Worm (Caenorhabditis elegans): Measurements from ENCODE around the gene ttr-53.

- TF ChIP-seq flt-1 (GFP tag; IDR thresholded peaks at IDR 0.05) (no peak), med-1 (GFP tag; optimal IDR thresholded peaks at IDR 0.05; ENCODE audit: insufficient read depth) (no peak), ref-1 (GFP tag; conservative IDR thresholded peaks at IDR 0.05) (no peak), T22C8.4 (GFP tag; IDR thresholded peaks at IDR 0.05) (no peak), ztf-29 (GFP tag; IDR thresholded peaks at IDR 0.05) (no peak), cog-1 (tag; optimal IDR thresholded peaks at IDR 0.05) (no peak), tab-1 (GFP tag; IDR thresholded peaks at IDR 0.05) (no peak), ztf-23 (GFP tag; IDR thresholded peaks at IDR 0.05) (no peak), klf-2 (GFP tag; conservative IDR thresholded peaks at IDR 0.05) (no peak)
Observed at ce11 chrIV:10148938-10149337, 8.9 kb upstream of the ttr-53 start, which contains the start of gene pigs-1.

All from whole organism, midembryonic.